Fruit fly (Drosophila melanogaster) S2 (cell line): ENCODE measurements around the gene eIF3e.

Experiments used
- CG8478 ChIP-seq: fragments of >200 bp; optimal IDR thresholded peaks from 2 replicates; lab custom pipeline; 2018
- CTCF ChIP-seq, 2 experiments: fragments of >200 bp; optimal IDR thresholded peaks; 2 replicates each; lab custom pipeline; 2018

dm6 chr3L:16825195-16825594 is 38.5 kb upstream of the eIF3e start:
- TF ChIP-seq CG8478 (lab: Kevin White, UChicago) (no peak), CTCF (optimal IDR thresholded peaks at IDR 0.05; lab: Kevin White, UChicago) (no peak)
